Worm (Caenorhabditis elegans) whole organism, L4 larva: ENCODE data around the gene W02B12.1.

ENCODE experiments used
- F37D6.2 ChIP-seq: sonication (generic microtip); optimal IDR thresholded peaks from 2 replicates; lab custom pipeline; 2016; ENCODE audit warnings: mild to moderate bottlenecking, missing genetic modification characterization, missing compliant biosample characterization
- Y75B8A.6 ChIP-seq: fragments of 200-800 bp; sonication (Bioruptor generic); IDR thresholded peaks from 2 replicates; pipeline ENCODE4 v1.3.6; 2022; ENCODE audit warnings: missing genetic modification reagents, missing genetic modification characterization, missing compliant biosample characterization
- ama-1 ChIP-seq: fragments of 150-350 bp; optimal IDR thresholded peaks from 2 replicates; lab custom pipeline; 2014; ENCODE audit warnings: inconsistent platforms, mixed read lengths
- dve-1 ChIP-seq: sonication (generic microtip); optimal IDR thresholded peaks from 2 replicates; lab custom pipeline; 2017; ENCODE audit warnings: antibody characterized with exemption, mild to moderate bottlenecking, missing genetic modification characterization, missing compliant biosample characterization; ENCODE audit not compliant: insufficient read depth
- fos-1 ChIP-seq: fragments of 150-350 bp; optimal IDR thresholded peaks from 2 replicates; lab custom pipeline; 2014; ENCODE audit warnings: missing biosample characterization, missing genetic modification characterization
- lim-7 ChIP-seq: fragments of 200-800 bp; sonication (Bioruptor generic); IDR thresholded peaks from 2 replicates; pipeline ENCODE4 v1.3.6; 2022; ENCODE audit warnings: missing genetic modification characterization, missing compliant biosample characterization
- lin-13 ChIP-seq: fragments of 150-350 bp; optimal IDR thresholded peaks from 2 replicates; lab custom pipeline; 2014; ENCODE audit warnings: missing biosample characterization, missing genetic modification reagents, missing genetic modification characterization
- lsy-2 ChIP-seq, 2 experiments: fragments of 150-350 bp in 1 of 2; sonication (generic microtip) in 1 of 2; optimal IDR thresholded peaks; 2 replicates each; lab custom pipeline; 2014 to 2017; ENCODE audit warnings: missing biosample characterization in 2 of 2, missing genetic modification characterization in 2 of 2
- mep-1 ChIP-seq: fragments of 150-350 bp; sonication (generic microtip); optimal IDR thresholded peaks from 3 replicates; lab custom pipeline; 2014; ENCODE audit warnings: missing biosample characterization, missing genetic modification characterization
- nhr-102 ChIP-seq: sonication (generic microtip); optimal IDR thresholded peaks from 2 replicates; lab custom pipeline; 2016; ENCODE audit warnings: mild to moderate bottlenecking, missing genetic modification characterization, moderate library complexity, missing compliant biosample characterization
- nhr-237 ChIP-seq: sonication (generic microtip); optimal IDR thresholded peaks from 2 replicates; lab custom pipeline; 2017; ENCODE audit warnings: missing biosample characterization, missing genetic modification characterization
- nhr-77 ChIP-seq: fragments of 150-350 bp; optimal IDR thresholded peaks from 2 replicates; lab custom pipeline; 2014; ENCODE audit warnings: missing biosample characterization, missing genetic modification characterization
- php-3 ChIP-seq: fragments of 200-800 bp; sonication (Bioruptor generic); IDR thresholded peaks from 2 replicates; pipeline ENCODE4 v1.3.6; 2022; ENCODE audit warnings: missing genetic modification reagents, missing genetic modification characterization, missing compliant biosample characterization
- ztf-11 ChIP-seq: fragments of 150-350 bp; optimal IDR thresholded peaks from 2 replicates; lab custom pipeline; 2014; ENCODE audit warnings: missing biosample characterization, missing genetic modification characterization

DNA sequence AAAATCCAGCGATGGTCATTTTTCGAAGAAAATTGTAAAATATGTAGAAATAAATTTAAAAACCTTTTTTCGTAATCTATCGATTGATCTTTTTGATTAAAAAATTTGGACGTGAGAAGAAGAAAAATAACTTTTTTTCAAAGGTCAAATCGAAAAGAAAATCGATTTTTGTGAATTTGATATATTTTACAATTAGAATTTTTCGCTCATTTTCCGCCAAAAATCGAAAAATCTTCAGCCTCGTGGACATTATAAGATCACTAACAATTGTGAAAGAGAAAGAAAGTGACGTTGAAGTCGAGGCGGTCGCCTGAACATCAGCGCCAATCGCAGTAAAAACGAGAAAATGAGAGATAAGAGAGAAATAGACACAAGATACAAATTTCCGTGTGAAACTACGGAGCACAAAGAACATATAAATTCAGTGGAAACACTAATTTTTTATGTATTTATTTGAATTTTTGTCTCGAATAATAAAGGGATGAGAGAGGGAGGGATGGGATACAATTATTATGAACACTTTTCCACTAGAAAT is 20.8 kb downstream of the W02B12.1 start, which contains the start of gene cisd-1:
- TF ChIP-seq mep-1 (tag; lab: Kevin White, UChicago), result peak; percentile 62
- no peak for TF ChIP-seq lim-7
- peak; percentile 2 for TF ChIP-seq nhr-77 (tag; lab: Kevin White, UChicago)
- no peak for TF ChIP-seq ztf-11 (tag; lab: Kevin White, UChicago)
- no peak for TF ChIP-seq php-3 (GFP tag; lab: Robert Waterston, UW)
- no peak for TF ChIP-seq nhr-102 (tag; lab: Kevin White, UChicago)
- no peak for TF ChIP-seq Y75B8A.6 (GFP tag; lab: Robert Waterston, UW)
- TF ChIP-seq lin-13 (GFP tag; lab: Kevin White, UChicago), result no peak
- TF ChIP-seq nhr-237 (tag; lab: Kevin White, UChicago), result no peak
- no peak for TF ChIP-seq lsy-2 (tag; optimal IDR thresholded peaks at IDR 0.05; lab: Kevin White, UChicago)
- peak; percentile 7 for TF ChIP-seq dve-1 (tag; lab: Kevin White, UChicago)
- TF ChIP-seq F37D6.2 (tag; lab: Kevin White, UChicago), result no peak
- TF ChIP-seq ama-1 (lab: Kevin White, UChicago), result peak; percentile 28
- TF ChIP-seq fos-1, result no peak
